Fruit fly (Drosophila melanogaster) whole organism, embryonic: ENCODE data around the gene Srp9.

Experiments used
- Atf-2 ChIP-seq: fragments of 200-800 bp; sonication (Bioruptor generic); optimal IDR thresholded peaks from 2 replicates; lab custom pipeline; 2016; ENCODE audit warnings: missing biosample characterization, missing genetic modification characterization
- Atf6 ChIP-seq: fragments of 200-800 bp; sonication (Bioruptor generic); IDR thresholded peaks from 2 replicates; pipeline ENCODE4 v1.3.6; 2022; ENCODE audit warnings: missing biosample characterization, missing genetic modification characterization
- Awh ChIP-seq: fragments of 200-800 bp; sonication (Bioruptor generic); IDR thresholded peaks from 2 replicates; pipeline ENCODE4, ENCODE4 v1.3.6; 2022; ENCODE audit warnings: missing biosample characterization, missing genetic modification characterization
- BtbVII ChIP-seq: fragments of 200-800 bp; sonication (Bioruptor generic); optimal IDR thresholded peaks from 3 replicates; lab custom pipeline; 2017; ENCODE audit warnings: missing biosample characterization, mild to moderate bottlenecking, missing genetic modification characterization
- CG10959 ChIP-seq: fragments of 200-800 bp; sonication (Bioruptor generic); IDR thresholded peaks from 2 replicates; pipeline ENCODE4 v1.3.6; 2022; ENCODE audit warnings: missing biosample characterization, missing genetic modification characterization
- CG10979 ChIP-seq: fragments of 200-800 bp; sonication (Bioruptor generic); optimal IDR thresholded peaks from 2 replicates; lab custom pipeline; 2018; ENCODE audit warnings: missing biosample characterization, mild to moderate bottlenecking, missing genetic modification characterization, moderate library complexity
- CG11723 ChIP-seq: fragments of 200-800 bp; sonication (Bioruptor generic); optimal IDR thresholded peaks from 2 replicates; lab custom pipeline; 2017; ENCODE audit warnings: missing biosample characterization, mild to moderate bottlenecking, missing genetic modification characterization
- CG12219 ChIP-seq: fragments of 200-800 bp; sonication (Bioruptor generic); optimal IDR thresholded peaks from 3 replicates; lab custom pipeline; 2018; ENCODE audit warnings: missing biosample characterization, mild to moderate bottlenecking, missing genetic modification characterization
- CG12299 ChIP-seq: fragments of 200-800 bp; sonication (Bioruptor generic); optimal IDR thresholded peaks from 2 replicates; lab custom pipeline; 2018; ENCODE audit warnings: missing biosample characterization, mild to moderate bottlenecking, missing genetic modification characterization
- CG12659 ChIP-seq: fragments of 200-800 bp; sonication (Bioruptor generic); optimal IDR thresholded peaks from 3 replicates; lab custom pipeline; 2017; ENCODE audit warnings: mild to moderate bottlenecking, missing biosample characterization, missing genetic modification reagents, missing genetic modification characterization
- CG14965 ChIP-seq: fragments of 200-800 bp; sonication (Bioruptor generic); optimal IDR thresholded peaks from 2 replicates; lab custom pipeline; 2016; ENCODE audit warnings: missing biosample characterization, missing genetic modification characterization, borderline replicate concordance
- CG15479 ChIP-seq: fragments of 200-800 bp; sonication (Bioruptor generic); optimal IDR thresholded peaks from 3 replicates; lab custom pipeline; 2019; ENCODE audit warnings: missing biosample characterization, mild to moderate bottlenecking, missing genetic modification characterization, moderate library complexity
- CG18599 ChIP-seq: fragments of 200-800 bp; sonication (Bioruptor generic); optimal IDR thresholded peaks from 3 replicates; lab custom pipeline; 2017; ENCODE audit warnings: missing biosample characterization, missing genetic modification characterization, mild to moderate bottlenecking, moderate library complexity, missing genetic modification reagents
- CG2202 ChIP-seq: fragments of 200-800 bp; sonication (Bioruptor generic); optimal IDR thresholded peaks from 2 replicates; lab custom pipeline; 2018; ENCODE audit warnings: missing biosample characterization, mild to moderate bottlenecking, missing genetic modification characterization
- CG2875 ChIP-seq: fragments of 200-800 bp; sonication (Bioruptor generic); optimal IDR thresholded peaks from 2 replicates; lab custom pipeline; 2017; ENCODE audit warnings: missing biosample characterization, mild to moderate bottlenecking, missing genetic modification characterization, missing genetic modification reagents
- CG30403 ChIP-seq: fragments of 200-800 bp; sonication (Bioruptor generic); optimal IDR thresholded peaks from 3 replicates; lab custom pipeline; 2016; ENCODE audit warnings: missing biosample characterization, missing genetic modification characterization
- CG3726 ChIP-seq: fragments of 200-800 bp; sonication (Bioruptor generic); IDR thresholded peaks from 3 replicates; pipeline ENCODE4, ENCODE4 v1.3.6; 2022; ENCODE audit warnings: missing biosample characterization, missing genetic modification characterization
- CG42726 ChIP-seq: fragments of 200-800 bp; sonication (Bioruptor generic); IDR thresholded peaks from 2 replicates; pipeline ENCODE4 v1.3.6; 2022; ENCODE audit warnings: missing biosample characterization, missing genetic modification characterization; ENCODE audit not compliant: partially characterized antibody
- CG5245 ChIP-seq: fragments of 200-800 bp; sonication (Bioruptor generic); optimal IDR thresholded peaks from 3 replicates; lab custom pipeline; 2016; ENCODE audit warnings: missing biosample characterization, missing genetic modification characterization
- CG8388 ChIP-seq: fragments of 200-800 bp; sonication (Bioruptor generic); optimal IDR thresholded peaks from 2 replicates; lab custom pipeline; 2019; ENCODE audit warnings: missing biosample characterization, mild to moderate bottlenecking, missing genetic modification characterization, moderate library complexity
- CG8944 ChIP-seq: fragments of 200-800 bp; sonication (Bioruptor generic); optimal IDR thresholded peaks from 3 replicates; lab custom pipeline; 2016; ENCODE audit warnings: missing biosample characterization, missing genetic modification characterization
- D19A ChIP-seq: fragments of 200-800 bp; optimal IDR thresholded peaks from 3 replicates; lab custom pipeline; 2019; ENCODE audit warnings: missing biosample characterization, mild to moderate bottlenecking, missing genetic modification characterization, moderate library complexity
- D19B ChIP-seq: fragments of 200-800 bp; sonication (Bioruptor generic); optimal IDR thresholded peaks from 2 replicates; lab custom pipeline; 2017; ENCODE audit warnings: missing biosample characterization, mild to moderate bottlenecking, missing genetic modification characterization
- Dll ChIP-seq: fragments of 200-800 bp; sonication (Bioruptor generic); IDR thresholded peaks from 4 replicates; pipeline ENCODE4 v1.3.6; 2022; ENCODE audit warnings: missing biosample characterization, missing genetic modification characterization; ENCODE audit not compliant: partially characterized antibody
- H2.0 ChIP-seq: fragments of 200-800 bp; sonication (Bioruptor generic); IDR thresholded peaks from 2 replicates; pipeline ENCODE4 v1.3.6; 2022; ENCODE audit warnings: missing biosample characterization, missing genetic modification characterization
- HLH4C ChIP-seq: fragments of 200-800 bp; sonication (Bioruptor generic); IDR thresholded peaks from 3 replicates; pipeline ENCODE4 v1.3.6; 2022; ENCODE audit warnings: missing biosample characterization, missing genetic modification characterization; ENCODE audit not compliant: partially characterized antibody
- Lpt ChIP-seq: fragments of >200 bp; optimal IDR thresholded peaks from 2 replicates; lab custom pipeline; 2018; ENCODE audit warnings: missing biosample characterization, missing genetic modification characterization
- Mes4 ChIP-seq: fragments of 200-800 bp; sonication (Bioruptor generic); optimal IDR thresholded peaks from 2 replicates; lab custom pipeline; 2016; ENCODE audit warnings: missing biosample characterization, missing genetic modification characterization
- Neu2 ChIP-seq: fragments of 200-800 bp; sonication (Bioruptor generic); optimal IDR thresholded peaks from 3 replicates; lab custom pipeline; 2016; ENCODE audit warnings: missing biosample characterization, missing genetic modification characterization, borderline replicate concordance
- Rx ChIP-seq: fragments of 200-800 bp; sonication (Bioruptor generic); IDR thresholded peaks from 2 replicates; pipeline ENCODE4 v1.3.6; 2022; ENCODE audit warnings: missing biosample characterization, missing genetic modification characterization
- Xrp1 ChIP-seq: fragments of 200-800 bp; sonication (Bioruptor generic); IDR thresholded peaks from 2 replicates; pipeline ENCODE4 v1.3.6; 2022; ENCODE audit warnings: missing biosample characterization, missing genetic modification characterization
- ab ChIP-seq: fragments of 200-800 bp; sonication (Bioruptor generic); optimal IDR thresholded peaks from 2 replicates; lab custom pipeline; 2016; ENCODE audit warnings: missing biosample characterization, missing genetic modification characterization
- az2 ChIP-seq: fragments of 200-800 bp; sonication (Bioruptor generic); optimal IDR thresholded peaks from 3 replicates; lab custom pipeline; 2016; ENCODE audit warnings: missing biosample characterization, missing genetic modification characterization
- br ChIP-seq: fragments of >200 bp; optimal IDR thresholded peaks from 2 replicates; lab custom pipeline; 2017
- exex ChIP-seq: fragments of 200-800 bp; sonication (Bioruptor generic); optimal IDR thresholded peaks from 4 replicates; lab custom pipeline; 2018; ENCODE audit warnings: missing biosample characterization, mild to moderate bottlenecking, missing genetic modification characterization, moderate library complexity
- fru ChIP-seq: fragments of >200 bp; optimal IDR thresholded peaks from 2 replicates; lab custom pipeline; 2017
- gsb-n ChIP-seq: fragments of 200-800 bp; sonication (Bioruptor generic); optimal IDR thresholded peaks from 3 replicates; lab custom pipeline; 2018; ENCODE audit warnings: missing biosample characterization, mild to moderate bottlenecking, missing genetic modification characterization
- ind ChIP-seq: fragments of 200-800 bp; sonication (Bioruptor generic); optimal IDR thresholded peaks from 3 replicates; lab custom pipeline; 2016; ENCODE audit warnings: missing biosample characterization, missing genetic modification characterization
- kah ChIP-seq: fragments of 200-800 bp; sonication (Bioruptor generic); optimal IDR thresholded peaks from 2 replicates; lab custom pipeline; 2018; ENCODE audit warnings: missing biosample characterization, mild to moderate bottlenecking, missing genetic modification characterization
- lab ChIP-seq: fragments of 200-800 bp; sonication (Bioruptor generic); optimal IDR thresholded peaks from 3 replicates; lab custom pipeline; 2017; ENCODE audit warnings: missing biosample characterization, missing genetic modification characterization, mild to moderate bottlenecking, moderate library complexity, missing genetic modification reagents
- mld ChIP-seq: fragments of 200-800 bp; sonication (Bioruptor generic); IDR thresholded peaks from 3 replicates; pipeline ENCODE4 v1.3.6; 2022; ENCODE audit warnings: missing biosample characterization, missing genetic modification characterization; ENCODE audit not compliant: partially characterized antibody
- pho ChIP-seq: fragments of 200-800 bp; sonication (Bioruptor generic); optimal IDR thresholded peaks from 2 replicates; lab custom pipeline; 2016; ENCODE audit warnings: missing biosample characterization, missing genetic modification characterization
- shn ChIP-seq: fragments of 200-800 bp; sonication (Bioruptor generic); optimal IDR thresholded peaks from 3 replicates; lab custom pipeline; 2016; ENCODE audit warnings: missing biosample characterization, missing genetic modification characterization
- slou ChIP-seq: fragments of 200-800 bp; sonication (Bioruptor generic); optimal IDR thresholded peaks from 3 replicates; lab custom pipeline; 2016; ENCODE audit warnings: missing biosample characterization, missing genetic modification characterization
- sna ChIP-seq: fragments of 200-800 bp; sonication (Bioruptor generic); IDR thresholded peaks from 2 replicates; pipeline ENCODE4 v1.3.6; 2022; ENCODE audit warnings: missing biosample characterization, missing genetic modification characterization; ENCODE audit not compliant: partially characterized antibody
- so ChIP-seq: fragments of 200-800 bp; sonication (Bioruptor generic); IDR thresholded peaks from 3 replicates; pipeline ENCODE4 v1.3.6; 2022; ENCODE audit warnings: missing biosample characterization, missing genetic modification characterization
- sob ChIP-seq: fragments of 200-800 bp; sonication (Bioruptor generic); IDR thresholded peaks from 2 replicates; pipeline ENCODE4 v1.3.6; 2022; ENCODE audit warnings: missing biosample characterization, missing genetic modification characterization
- sug ChIP-seq: fragments of 200-800 bp; optimal IDR thresholded peaks from 2 replicates; lab custom pipeline; 2019; ENCODE audit warnings: missing biosample characterization, mild to moderate bottlenecking, missing genetic modification characterization, moderate library complexity
- ttk ChIP-seq: fragments of 200-800 bp; sonication (Bioruptor generic); IDR thresholded peaks from 2 replicates; pipeline ENCODE4 v2.1.2; 2022; ENCODE audit warnings: missing biosample characterization, missing genetic modification characterization
- unc-4 ChIP-seq: fragments of 200-800 bp; sonication (Bioruptor generic); IDR thresholded peaks from 2 replicates; pipeline ENCODE4 v1.3.6; 2022; ENCODE audit warnings: missing biosample characterization, missing genetic modification characterization; ENCODE audit not compliant: partially characterized antibody

The Srp9 gene

dm6 chr3L:7976081-7976483 lies 39.9 kb downstream of the Srp9 start, which contains the start of the genes HP4 and CG8209 (continued):
- peak; percentile 75 for TF ChIP-seq D19A
- peak; percentile 89 for TF ChIP-seq CG12659 (GFP tag; lab: Kevin White, UChicago)
- peak; percentile 64 for TF ChIP-seq CG11723 (GFP tag; lab: Kevin White, UChicago)
- TF ChIP-seq br (lab: Kevin White, UChicago): no peak
- peak; percentile 80 for TF ChIP-seq CG10979
- TF ChIP-seq CG5245 (GFP tag; lab: Kevin White, UChicago): peak; percentile 58
- TF ChIP-seq CG3726 (GFP tag; lab: Robert Waterston, UW): peak; percentile 58; the same call in 2 of the 3 replicates
- TF ChIP-seq sob: peak; percentile 92
- no peak for TF ChIP-seq Lpt
- TF ChIP-seq ab (GFP tag; lab: Kevin White, UChicago): no peak
- TF ChIP-seq CG14965 (GFP tag; lab: Kevin White, UChicago): no peak
- TF ChIP-seq slou (GFP tag; lab: Kevin White, UChicago): peak; percentile 31
- no peak for TF ChIP-seq fru
- TF ChIP-seq kah (GFP tag; lab: Kevin White, UChicago): peak; percentile 57
- peak; percentile 63 for TF ChIP-seq CG12299 (tag; lab: Kevin White, UChicago)
- TF ChIP-seq exex: no peak
- TF ChIP-seq Neu2 (GFP tag; lab: Kevin White, UChicago): no peak
- peak; percentile 81 for TF ChIP-seq CG30403 (GFP tag; lab: Kevin White, UChicago)
- peak; percentile 90 for TF ChIP-seq lab
- peak; percentile 77 for TF ChIP-seq az2
- TF ChIP-seq unc-4: peak; percentile 95
- peak; percentile 30 for TF ChIP-seq CG2875
- no peak; the same call in 2 of the 3 replicates for TF ChIP-seq so (GFP tag; lab: Robert Waterston, UW)
- peak; percentile 70 for TF ChIP-seq BtbVII (GFP tag; lab: Kevin White, UChicago)
- no peak for TF ChIP-seq Mes4 (GFP tag; lab: Kevin White, UChicago)
- TF ChIP-seq Rx (GFP tag; lab: Robert Waterston, UW): peak; percentile 63
- peak; percentile 75 for TF ChIP-seq Atf6 (GFP tag; lab: Robert Waterston, UW)
- peak; percentile 78 for TF ChIP-seq H2.0 (GFP tag; lab: Robert Waterston, UW)
- peak; percentile 76; the same call in 1 of the 2 replicates for TF ChIP-seq CG42726 (GFP tag; lab: Robert Waterston, UW)
- peak; percentile 83 for TF ChIP-seq ttk (GFP tag; lab: Robert Waterston, UW)
- TF ChIP-seq ind (GFP tag; lab: Kevin White, UChicago): peak; percentile 82
- TF ChIP-seq Xrp1 (GFP tag; lab: Robert Waterston, UW): peak; percentile 91
- TF ChIP-seq sug (tag; lab: Kevin White, UChicago): peak; percentile 78
- no peak for TF ChIP-seq CG15479 (GFP tag; lab: Kevin White, UChicago)
- TF ChIP-seq CG12219 (GFP tag; lab: Kevin White, UChicago): peak; percentile 27
- TF ChIP-seq sna (GFP tag; lab: Robert Waterston, UW): peak; percentile 96
- TF ChIP-seq HLH4C (GFP tag; lab: Robert Waterston, UW): peak; percentile 85
- TF ChIP-seq CG8388 (GFP tag; lab: Kevin White, UChicago): peak; percentile 86
- TF ChIP-seq Awh (GFP tag; lab: Robert Waterston, UW): peak; percentile 76
- TF ChIP-seq gsb-n: peak; percentile 85
- TF ChIP-seq shn (GFP tag; lab: Kevin White, UChicago): peak; percentile 35
- TF ChIP-seq mld: peak; percentile 83; the same call in 2 of the 3 replicates
- peak; percentile 99 for TF ChIP-seq Dll (GFP tag; lab: Robert Waterston, UW)
- TF ChIP-seq D19B (GFP tag; lab: Kevin White, UChicago): peak; percentile 55
- peak; percentile 67 for TF ChIP-seq pho (GFP tag; lab: Kevin White, UChicago)
- TF ChIP-seq CG2202 (tag; lab: Kevin White, UChicago): peak; percentile 36
- TF ChIP-seq CG8944 (GFP tag; lab: Kevin White, UChicago): peak; percentile 14
- peak; percentile 36 for TF ChIP-seq Atf-2 (GFP tag; lab: Kevin White, UChicago)
- peak; percentile 88 for TF ChIP-seq CG18599 (GFP tag; lab: Kevin White, UChicago)
- peak; percentile 56; the same call in 1 of the 2 replicates for TF ChIP-seq CG10959
